Fruit fly (Drosophila melanogaster) Kc167 (cell line): ENCODE results near the gene CG3713.

Experiments
- Myc ChIP-seq: fragments of >200 bp; optimal IDR thresholded peaks from 2 replicates; lab custom pipeline; 2017; ENCODE audit warnings: missing external identifiers
- Sin3A ChIP-seq: fragments of >200 bp; optimal IDR thresholded peaks from 2 replicates; lab custom pipeline; 2018; ENCODE audit warnings: missing external identifiers
- h ChIP-seq: fragments of >200 bp; optimal IDR thresholded peaks from 3 replicates; lab custom pipeline; 2018; ENCODE audit warnings: missing external identifiers
- insv ChIP-seq: fragments of >200 bp; optimal IDR thresholded peaks from 3 replicates; lab custom pipeline; 2018; ENCODE audit warnings: missing external identifiers
- psq ChIP-seq: fragments of >200 bp; optimal IDR thresholded peaks from 2 replicates; lab custom pipeline; 2017; ENCODE audit warnings: missing external identifiers
- ttk ChIP-seq: sonication (Bioruptor generic); optimal IDR thresholded peaks from 2 replicates; lab custom pipeline; 2017; ENCODE audit warnings: missing external identifiers

DNA sequence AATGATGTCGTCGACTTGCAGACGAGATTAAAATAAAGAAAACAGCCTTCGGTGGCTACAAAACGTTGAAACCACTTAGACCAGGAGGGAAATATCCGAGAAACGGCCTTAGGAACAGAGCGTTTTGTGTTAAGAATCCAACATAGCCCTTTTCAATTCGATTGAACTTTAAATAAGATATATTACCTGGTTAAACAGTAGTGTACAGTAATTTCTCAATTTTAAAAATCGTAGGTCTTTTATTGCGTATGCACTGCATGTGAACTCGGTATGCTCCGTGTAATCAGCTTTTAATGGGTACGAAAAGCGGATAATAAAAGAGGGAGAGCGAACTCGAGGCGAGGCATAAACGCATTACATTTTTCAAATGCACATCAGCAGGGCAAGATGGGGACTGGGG, 8.9 kb downstream of the CG3713 start:
- TF ChIP-seq h (no peak), ttk (no peak), Sin3A (lab: Kevin White, UChicago) (no peak), insv (lab: Kevin White, UChicago) (no peak), Myc (lab: Kevin White, UChicago) (no peak), psq (lab: Kevin White, UChicago) (no peak)
